Fruit fly (Drosophila melanogaster) whole organism, embryonic: ENCODE results near the gene Mtch.

ENCODE experiments used
- Ada2b ChIP-seq: fragments of 200-800 bp; sonication (Bioruptor generic); IDR thresholded peaks from 2 replicates; pipeline ENCODE4 v1.3.6; 2022; ENCODE audit warnings: missing biosample characterization, missing genetic modification characterization
- B-H1 ChIP-seq: fragments of 200-800 bp; sonication (Bioruptor generic); IDR thresholded peaks from 3 replicates; pipeline ENCODE4 v1.3.6; 2022; ENCODE audit warnings: missing biosample characterization, missing genetic modification characterization
- CG12659 ChIP-seq: fragments of 200-800 bp; sonication (Bioruptor generic); optimal IDR thresholded peaks from 3 replicates; lab custom pipeline; 2017; ENCODE audit warnings: mild to moderate bottlenecking, missing biosample characterization, missing genetic modification reagents, missing genetic modification characterization
- CG14710 ChIP-seq: fragments of 200-800 bp; sonication (Bioruptor generic); optimal IDR thresholded peaks from 3 replicates; lab custom pipeline; 2019; ENCODE audit warnings: missing biosample characterization, mild to moderate bottlenecking, missing genetic modification characterization, moderate library complexity
- CG14860 ChIP-seq: fragments of 200-800 bp; sonication (Bioruptor generic); IDR thresholded peaks from 3 replicates; pipeline ENCODE4 v1.3.6; 2022; ENCODE audit warnings: missing biosample characterization, missing genetic modification characterization; ENCODE audit not compliant: partially characterized antibody
- CG15514 ChIP-seq: fragments of 200-800 bp; sonication (Bioruptor generic); optimal IDR thresholded peaks from 3 replicates; lab custom pipeline; 2017; ENCODE audit warnings: missing biosample characterization, missing genetic modification characterization, mild to moderate bottlenecking, moderate library complexity, missing genetic modification reagents
- CG1647 ChIP-seq: fragments of 200-800 bp; sonication (Bioruptor generic); optimal IDR thresholded peaks from 3 replicates; lab custom pipeline; 2016; ENCODE audit warnings: missing biosample characterization, missing genetic modification characterization
- CG17912 ChIP-seq: fragments of 200-800 bp; sonication (Bioruptor generic); optimal IDR thresholded peaks from 2 replicates; lab custom pipeline; 2018; ENCODE audit warnings: missing biosample characterization, mild to moderate bottlenecking, missing genetic modification characterization
- CG1792 ChIP-seq: fragments of 200-800 bp; sonication (Bioruptor generic); optimal IDR thresholded peaks from 2 replicates; lab custom pipeline; 2016; ENCODE audit warnings: missing biosample characterization, missing genetic modification characterization
- CG18011 ChIP-seq: fragments of 200-800 bp; sonication (Bioruptor generic); optimal IDR thresholded peaks from 2 replicates; lab custom pipeline; 2017; ENCODE audit warnings: missing biosample characterization, missing genetic modification characterization, mild to moderate bottlenecking, moderate library complexity, missing genotype
- CG2678 ChIP-seq: fragments of 200-800 bp; sonication (Bioruptor generic); optimal IDR thresholded peaks from 3 replicates; lab custom pipeline; 2019; ENCODE audit warnings: missing biosample characterization, mild to moderate bottlenecking, missing genetic modification characterization, moderate library complexity
- CG30403 ChIP-seq: fragments of 200-800 bp; sonication (Bioruptor generic); optimal IDR thresholded peaks from 3 replicates; lab custom pipeline; 2016; ENCODE audit warnings: missing biosample characterization, missing genetic modification characterization
- CG3281 ChIP-seq: fragments of 200-800 bp; sonication (Bioruptor generic); optimal IDR thresholded peaks from 3 replicates; lab custom pipeline; 2017; ENCODE audit warnings: missing biosample characterization, mild to moderate bottlenecking, missing genetic modification characterization
- CG3407 ChIP-seq: fragments of 200-800 bp; sonication (Bioruptor generic); optimal IDR thresholded peaks from 2 replicates; lab custom pipeline; 2018; ENCODE audit warnings: missing biosample characterization, mild to moderate bottlenecking, missing genetic modification characterization
- CG3995 ChIP-seq: fragments of 200-800 bp; sonication (Bioruptor generic); optimal IDR thresholded peaks from 3 replicates; lab custom pipeline; 2016; ENCODE audit warnings: missing biosample characterization, missing genetic modification characterization
- CG4617 ChIP-seq: fragments of 200-800 bp; sonication (Bioruptor generic); optimal IDR thresholded peaks from 3 replicates; lab custom pipeline; 2016; ENCODE audit warnings: missing biosample characterization, missing genetic modification characterization, borderline replicate concordance
- CG6683 ChIP-seq: fragments of 200-800 bp; sonication (Bioruptor generic); optimal IDR thresholded peaks from 2 replicates; lab custom pipeline; 2017; ENCODE audit warnings: missing biosample characterization, mild to moderate bottlenecking, missing genetic modification characterization, missing genetic modification reagents
- CG6791 ChIP-seq: fragments of 200-800 bp; sonication (Bioruptor generic); IDR thresholded peaks from 3 replicates; pipeline ENCODE4 v1.3.6; 2022; ENCODE audit warnings: missing biosample characterization, missing genetic modification characterization; ENCODE audit not compliant: partially characterized antibody
- CG7786 ChIP-seq: fragments of 200-800 bp; sonication (Bioruptor generic); optimal IDR thresholded peaks from 2 replicates; lab custom pipeline; 2016; ENCODE audit warnings: missing biosample characterization, missing genetic modification characterization
- CG9797 ChIP-seq: fragments of 200-800 bp; sonication (Bioruptor generic); optimal IDR thresholded peaks from 3 replicates; lab custom pipeline; 2018; ENCODE audit warnings: missing biosample characterization, mild to moderate bottlenecking, missing genetic modification characterization
- CG9932 ChIP-seq: fragments of 200-800 bp; sonication (Bioruptor generic); IDR thresholded peaks from 2 replicates; pipeline ENCODE4 v1.3.6; 2022; ENCODE audit warnings: missing biosample characterization, missing genetic modification characterization
- E2f2 ChIP-seq: fragments of 200-800 bp; sonication (Bioruptor generic); IDR thresholded peaks from 2 replicates; pipeline ENCODE4 v1.3.6; 2022; ENCODE audit warnings: missing biosample characterization, missing genetic modification characterization
- ERR ChIP-seq: fragments of 200-800 bp; sonication (Bioruptor generic); optimal IDR thresholded peaks from 2 replicates; lab custom pipeline; 2016; ENCODE audit warnings: missing biosample characterization, missing genetic modification characterization
- Eip74EF ChIP-seq, 2 experiments: fragments of 200-800 bp in 1 of 2; fragments of >200 bp in 1 of 2; sonication (Bioruptor generic) in 1 of 2; optimal IDR thresholded peaks; 2 replicates each; lab custom pipeline; 2017 to 2019; ENCODE audit warnings: missing biosample characterization in 2 of 2, missing genetic modification characterization in 2 of 2, mild to moderate bottlenecking in 1 of 2, moderate library complexity in 1 of 2
- Ets97D ChIP-seq: fragments of 200-800 bp; sonication (Bioruptor generic); optimal IDR thresholded peaks from 3 replicates; lab custom pipeline; 2016; ENCODE audit warnings: missing biosample characterization, missing genetic modification characterization
- HLH3B ChIP-seq: fragments of 200-800 bp; sonication (Bioruptor generic); IDR thresholded peaks from 2 replicates; pipeline ENCODE4 v1.3.6; 2022; ENCODE audit warnings: missing biosample characterization, missing genetic modification characterization
- HLH4C ChIP-seq: fragments of 200-800 bp; sonication (Bioruptor generic); IDR thresholded peaks from 3 replicates; pipeline ENCODE4 v1.3.6; 2022; ENCODE audit warnings: missing biosample characterization, missing genetic modification characterization; ENCODE audit not compliant: partially characterized antibody
- Lhr ChIP-seq: fragments of 200-800 bp; sonication (Bioruptor generic); optimal IDR thresholded peaks from 3 replicates; lab custom pipeline; 2017; ENCODE audit warnings: mild to moderate bottlenecking, missing biosample characterization, missing genetic modification reagents, missing genetic modification characterization
- MBD-R2 ChIP-seq: fragments of 200-800 bp; sonication (Bioruptor generic); IDR thresholded peaks from 2 replicates; pipeline ENCODE4 v1.3.6; 2022; ENCODE audit warnings: missing biosample characterization, missing genetic modification characterization
- Med ChIP-seq: fragments of 200-800 bp; sonication (Bioruptor generic); peaks from one replicate; lab custom pipeline; 2016; ENCODE audit warnings: missing biosample characterization, missing genetic modification characterization, mild to moderate bottlenecking, inconsistent platforms, moderate library complexity
- Nf-YB ChIP-seq: fragments of 200-800 bp; sonication (Bioruptor generic); optimal IDR thresholded peaks from 3 replicates; lab custom pipeline; 2019; ENCODE audit warnings: missing biosample characterization, mild to moderate bottlenecking, missing genetic modification characterization, moderate library complexity
- Poxn ChIP-seq: fragments of 200-800 bp; sonication (Bioruptor generic); IDR thresholded peaks from 2 replicates; pipeline ENCODE4 v1.3.6; 2022; ENCODE audit warnings: missing biosample characterization, missing genetic modification characterization
- Sox100B ChIP-seq: fragments of 200-800 bp; sonication (Bioruptor generic); optimal IDR thresholded peaks from 3 replicates; lab custom pipeline; 2018; ENCODE audit warnings: missing biosample characterization, mild to moderate bottlenecking, missing genetic modification characterization
- Spps ChIP-seq: fragments of 200-800 bp; sonication (Bioruptor generic); optimal IDR thresholded peaks from 2 replicates; lab custom pipeline; 2018; ENCODE audit warnings: missing biosample characterization, mild to moderate bottlenecking, missing genetic modification characterization
- ab ChIP-seq: fragments of 200-800 bp; sonication (Bioruptor generic); optimal IDR thresholded peaks from 2 replicates; lab custom pipeline; 2016; ENCODE audit warnings: missing biosample characterization, missing genetic modification characterization
- ato ChIP-seq: fragments of 200-800 bp; sonication (Bioruptor generic); IDR thresholded peaks from 2 replicates; pipeline ENCODE4 v1.3.6; 2022; ENCODE audit warnings: missing biosample characterization, missing genetic modification characterization; ENCODE audit not compliant: partially characterized antibody
- chinmo ChIP-seq: fragments of 200-800 bp; sonication (Bioruptor generic); IDR thresholded peaks from 4 replicates; pipeline ENCODE4 v1.3.6; 2022; ENCODE audit warnings: missing biosample characterization, missing genetic modification characterization; ENCODE audit not compliant: partially characterized antibody
- crp ChIP-seq, 2 experiments: fragments of 200-800 bp; sonication (Bioruptor generic); optimal IDR thresholded peaks; 2 replicates in 1 of 2; 3 replicates in 1 of 2; lab custom pipeline; 2017; ENCODE audit warnings: missing biosample characterization in 2 of 2, missing genetic modification characterization in 2 of 2, mild to moderate bottlenecking in 1 of 2, moderate library complexity in 1 of 2
- ftz-f1 ChIP-seq: fragments of 200-800 bp; sonication (Bioruptor generic); optimal IDR thresholded peaks from 2 replicates; lab custom pipeline; 2016; ENCODE audit warnings: missing biosample characterization, missing genetic modification characterization
- hkb ChIP-seq, 2 experiments: fragments of 200-800 bp in 1 of 2; fragments of >200 bp in 1 of 2; sonication (Bioruptor generic) in 1 of 2; IDR thresholded peaks in 1 of 2; optimal IDR thresholded peaks in 1 of 2; 2 replicates each; pipeline versions ENCODE4 v1.3.6 to Lab custom; 2017 to 2022; ENCODE audit warnings: missing biosample characterization in 1 of 2, missing genetic modification characterization in 1 of 2
- ken ChIP-seq: fragments of 200-800 bp; sonication (Bioruptor generic); IDR thresholded peaks from 3 replicates; pipeline ENCODE4 v1.3.6; 2022; ENCODE audit warnings: missing biosample characterization, missing genetic modification characterization
- lola ChIP-seq, 3 experiments: fragments of >200 bp in 2 of 3; fragments of 200-800 bp in 1 of 3; sonication (Bioruptor generic) in 1 of 3; optimal IDR thresholded peaks; 2 replicates each; lab custom pipeline; 2017 to 2019; ENCODE audit warnings: missing biosample characterization in 3 of 3, missing genetic modification characterization in 3 of 3, mild to moderate bottlenecking in 1 of 3, moderate library complexity in 1 of 3
- sens ChIP-seq: fragments of 200-800 bp; sonication (Bioruptor generic); peaks from one replicate; lab custom pipeline; 2016; ENCODE audit warnings: missing biosample characterization, missing genetic modification characterization
- sim ChIP-seq: fragments of 200-800 bp; sonication (Bioruptor generic); IDR thresholded peaks from 2 replicates; pipeline ENCODE4 v1.3.6; 2022; ENCODE audit warnings: missing biosample characterization, missing genetic modification characterization
- so ChIP-seq: fragments of 200-800 bp; sonication (Bioruptor generic); IDR thresholded peaks from 3 replicates; pipeline ENCODE4 v1.3.6; 2022; ENCODE audit warnings: missing biosample characterization, missing genetic modification characterization
- stwl ChIP-seq: fragments of 200-800 bp; sonication (Bioruptor generic); optimal IDR thresholded peaks from 3 replicates; lab custom pipeline; 2018; ENCODE audit warnings: missing biosample characterization, mild to moderate bottlenecking, missing genetic modification characterization, moderate library complexity
- tll ChIP-seq, 2 experiments: fragments of 200-800 bp in 1 of 2; fragments of >200 bp in 1 of 2; sonication (Bioruptor generic) in 1 of 2; optimal IDR thresholded peaks; 2 replicates each; lab custom pipeline; 2017 to 2019; ENCODE audit warnings: missing biosample characterization in 2 of 2, missing genetic modification characterization in 2 of 2, mild to moderate bottlenecking in 1 of 2, moderate library complexity in 1 of 2
- trem ChIP-seq: fragments of 200-800 bp; optimal IDR thresholded peaks from 3 replicates; lab custom pipeline; 2019; ENCODE audit warnings: missing biosample characterization, mild to moderate bottlenecking, missing genetic modification characterization, moderate library complexity
- zf30C ChIP-seq: fragments of 200-800 bp; sonication (Bioruptor generic); optimal IDR thresholded peaks from 3 replicates; lab custom pipeline; 2018; ENCODE audit warnings: missing biosample characterization, mild to moderate bottlenecking, missing genetic modification characterization

The Mtch gene

DNA sequence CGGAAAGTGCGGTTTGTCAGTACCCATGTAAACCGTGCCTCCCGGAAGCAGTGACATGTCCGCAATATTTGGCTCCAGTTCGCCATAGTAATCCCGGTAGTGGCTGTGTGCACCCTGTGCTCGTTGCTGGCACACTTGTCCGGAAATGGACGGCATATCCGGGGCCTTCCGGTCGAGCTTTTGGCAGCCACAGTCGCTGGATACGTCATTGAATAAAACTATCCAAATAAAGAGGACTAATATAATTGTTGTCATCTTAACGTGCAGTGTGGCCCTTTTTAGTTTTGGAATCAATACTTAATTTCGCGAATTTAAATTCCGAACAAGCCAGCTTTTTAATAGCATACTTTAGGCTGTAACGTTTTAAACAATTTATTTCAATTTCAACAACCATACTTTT is 8.5 kb upstream of the Mtch start, which contains the start of gene CG7049:
TSS of gene CG7049 (minus strand) at position 280 of the 400 bp plus-strand sequence.
- no peak for TF ChIP-seq CG3407 (GFP tag; lab: Kevin White, UChicago)
- TF ChIP-seq CG4617 (GFP tag; lab: Kevin White, UChicago): peak; percentile 6
- no peak for TF ChIP-seq HLH4C (GFP tag; lab: Robert Waterston, UW)
- TF ChIP-seq Med (GFP tag; lab: Kevin White, UChicago): peak; percentile 84
- TF ChIP-seq CG12659: peak; percentile 35
- peak; percentile 72 for TF ChIP-seq Lhr (GFP tag; lab: Kevin White, UChicago)
- no peak for TF ChIP-seq ken (GFP tag; lab: Robert Waterston, UW)
- no peak for TF ChIP-seq CG9932 (GFP tag; lab: Robert Waterston, UW)
- TF ChIP-seq lola (GFP tag; optimal IDR thresholded peaks at IDR 0.05; lab: Kevin White, UChicago): peak in 1 of 3 experiments; percentile 23
- TF ChIP-seq Eip74EF (GFP tag; optimal IDR thresholded peaks at IDR 0.05; lab: Kevin White, UChicago): peak in 1 of 2 experiments; percentile 81
- peak; percentile 2 for TF ChIP-seq Spps (tag; lab: Kevin White, UChicago)
- TF ChIP-seq CG30403 (GFP tag; lab: Kevin White, UChicago): no peak
- peak; percentile 43 for TF ChIP-seq Ets97D (GFP tag; lab: Kevin White, UChicago)
- peak; percentile 29 for TF ChIP-seq CG14710
- peak; percentile 57 for TF ChIP-seq CG9797 (GFP tag; lab: Kevin White, UChicago)
- no peak for TF ChIP-seq B-H1 (GFP tag; lab: Robert Waterston, UW)
- TF ChIP-seq CG2678 (tag; lab: Kevin White, UChicago): no peak
- no peak for TF ChIP-seq CG7786 (GFP tag; lab: Kevin White, UChicago)
- TF ChIP-seq hkb (optimal IDR thresholded peaks at IDR 0.05; lab: Kevin White, UChicago): no peak
- TF ChIP-seq hkb (GFP tag; IDR thresholded peaks at IDR 0.05; lab: Robert Waterston, UW): peak; percentile 42; the same call in 1 of the 2 replicates
- peak; percentile 78 for TF ChIP-seq MBD-R2 (GFP tag; lab: Robert Waterston, UW)
- no peak for TF ChIP-seq ftz-f1 (GFP tag; lab: Kevin White, UChicago)
- no peak for TF ChIP-seq CG6683 (GFP tag; lab: Kevin White, UChicago)
- TF ChIP-seq CG3995: peak; percentile 79
- TF ChIP-seq CG6791 (GFP tag; lab: Robert Waterston, UW): no peak
- TF ChIP-seq CG3281 (GFP tag; lab: Kevin White, UChicago): peak; percentile 22
- no peak for TF ChIP-seq ERR
- TF ChIP-seq CG14860 (GFP tag; lab: Robert Waterston, UW): 0 out of 3 replicates have a peak, but pooled peaks have one; percentile 5
- no peak for TF ChIP-seq E2f2
- no peak for TF ChIP-seq ab (GFP tag; lab: Kevin White, UChicago)
- TF ChIP-seq sens (GFP tag; lab: Kevin White, UChicago): peak; percentile 57
- TF ChIP-seq stwl (tag; lab: Kevin White, UChicago): peak; percentile 29
- 0 out of 4 replicates have a peak, but pooled peaks have one; percentile 35 for TF ChIP-seq chinmo
- no peak for TF ChIP-seq so (GFP tag; lab: Robert Waterston, UW)
- no peak for TF ChIP-seq CG1647 (GFP tag; lab: Kevin White, UChicago)
- no peak for TF ChIP-seq sim (GFP tag; lab: Robert Waterston, UW)
- no peak for TF ChIP-seq CG17912 (GFP tag; lab: Kevin White, UChicago)
- TF ChIP-seq tll (GFP tag; optimal IDR thresholded peaks at IDR 0.05; lab: Kevin White, UChicago): no peak
- no peak for TF ChIP-seq HLH3B
- peak; percentile 25 for TF ChIP-seq CG18011
- TF ChIP-seq Sox100B (GFP tag; lab: Kevin White, UChicago): no peak
- TF ChIP-seq CG1792: no peak
- TF ChIP-seq Ada2b (GFP tag; lab: Robert Waterston, UW): no peak
- TF ChIP-seq crp (GFP tag; optimal IDR thresholded peaks at IDR 0.05; lab: Kevin White, UChicago): no peak
- no peak for TF ChIP-seq ato (GFP tag; lab: Robert Waterston, UW)
- peak; percentile 22 for TF ChIP-seq CG15514 (GFP tag; lab: Kevin White, UChicago)
- no peak for TF ChIP-seq Poxn (GFP tag; lab: Robert Waterston, UW)
- TF ChIP-seq Nf-YB: no peak
- TF ChIP-seq zf30C: no peak
- peak; percentile 28 for TF ChIP-seq trem (tag; lab: Kevin White, UChicago)
